Fruit fly (Drosophila melanogaster): Measurements from ENCODE around the gene 5-HT2A.

DNA sequence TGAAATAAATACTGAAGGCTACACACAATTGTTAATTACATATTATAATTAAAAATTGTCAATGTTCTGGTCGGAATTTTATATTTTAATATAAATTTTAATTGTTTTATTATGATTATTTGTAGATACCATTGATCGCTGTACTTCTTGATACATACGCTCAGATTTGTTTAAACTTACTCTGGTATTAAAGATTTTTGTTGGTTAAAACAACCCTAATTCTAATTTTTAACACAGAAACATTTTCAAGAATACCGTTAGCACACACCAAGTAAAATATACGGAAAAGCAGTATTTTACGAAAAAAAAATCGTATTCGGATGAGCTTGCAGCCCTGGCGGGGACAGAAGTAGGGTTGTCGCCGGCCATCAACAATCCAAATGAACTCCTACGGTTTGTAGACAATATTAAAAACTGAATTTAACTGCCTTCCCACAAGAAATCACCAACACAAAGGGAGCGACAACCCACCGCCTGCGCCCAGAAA lies 29.0 kb downstream of the 5-HT2A start, which contains the start of the genes CG9775, MED31 and slx1:
- TF ChIP-seq psq (optimal IDR thresholded peaks at IDR 0.05), result no peak
- no peak for TF ChIP-seq usp (GFP tag; optimal IDR thresholded peaks at IDR 0.05)
- no peak for TF ChIP-seq CG8478 (optimal IDR thresholded peaks at IDR 0.05)
- no peak for TF ChIP-seq pan (optimal IDR thresholded peaks at IDR 0.05)
- TF ChIP-seq EcR (GFP tag; optimal IDR thresholded peaks at IDR 0.05), result no peak
- TF ChIP-seq Dll (optimal IDR thresholded peaks at IDR 0.05), result no peak

Data from whole organism.